Fruit fly (Drosophila melanogaster) whole organism, embryonic: ENCODE data around the gene Hgsnat.

ENCODE experiments used
- CG11504 ChIP-seq: fragments of 200-800 bp; sonication (Bioruptor generic); optimal IDR thresholded peaks from 3 replicates; lab custom pipeline; 2019; ENCODE audit warnings: missing biosample characterization, mild to moderate bottlenecking, missing genetic modification characterization, moderate library complexity
- CG2129 ChIP-seq: fragments of 200-800 bp; sonication (Bioruptor generic); IDR thresholded peaks from 2 replicates; pipeline ENCODE4 v1.3.6; 2022; ENCODE audit warnings: missing biosample characterization, missing genetic modification characterization; ENCODE audit not compliant: partially characterized antibody
- CG3163 ChIP-seq: fragments of 200-800 bp; sonication (Bioruptor generic); optimal IDR thresholded peaks from 3 replicates; lab custom pipeline; 2016; ENCODE audit warnings: missing biosample characterization, missing genetic modification characterization
- CG7928 ChIP-seq: fragments of 200-800 bp; sonication (Bioruptor generic); optimal IDR thresholded peaks from 2 replicates; lab custom pipeline; 2017; ENCODE audit warnings: missing biosample characterization, mild to moderate bottlenecking, missing genetic modification characterization
- D ChIP-seq, 2 experiments: fragments of 200-800 bp in 1 of 2; fragments of >200 bp in 1 of 2; sonication (Bioruptor generic) in 1 of 2; optimal IDR thresholded peaks; 2 replicates in 1 of 2; 3 replicates in 1 of 2; lab custom pipeline; 2017; ENCODE audit warnings: mild to moderate bottlenecking in 1 of 2, missing biosample characterization in 1 of 2, missing genetic modification characterization in 1 of 2, missing genetic modification reagents in 1 of 2
- E2f1 ChIP-seq: fragments of 200-800 bp; sonication (Bioruptor generic); IDR thresholded peaks from 2 replicates; pipeline ENCODE4 v1.3.6; 2022; ENCODE audit warnings: missing biosample characterization, missing genetic modification characterization
- GATAe ChIP-seq: fragments of 200-800 bp; sonication (Bioruptor generic); conservative IDR thresholded peaks from 2 replicates; pipeline ENCODE4 v1.3.6; 2022; ENCODE audit warnings: missing biosample characterization, missing genetic modification characterization
- Mad ChIP-seq: fragments of 200-800 bp; sonication (Bioruptor generic); optimal IDR thresholded peaks from 2 replicates; lab custom pipeline; 2016; ENCODE audit warnings: missing biosample characterization, missing genetic modification characterization
- al ChIP-seq: fragments of 200-800 bp; sonication (Bioruptor generic); IDR thresholded peaks from 2 replicates; pipeline ENCODE4 v1.3.6; 2022; ENCODE audit warnings: missing biosample characterization, missing genetic modification characterization
- fd96Cb ChIP-seq: fragments of 200-800 bp; sonication (Bioruptor generic); optimal IDR thresholded peaks from 2 replicates; lab custom pipeline; 2018; ENCODE audit warnings: missing biosample characterization, mild to moderate bottlenecking, missing genetic modification characterization, moderate library complexity
- mam ChIP-seq: fragments of 200-800 bp; sonication (Bioruptor generic); optimal IDR thresholded peaks from 3 replicates; lab custom pipeline; 2016; ENCODE audit warnings: missing biosample characterization, missing genetic modification characterization

DNA sequence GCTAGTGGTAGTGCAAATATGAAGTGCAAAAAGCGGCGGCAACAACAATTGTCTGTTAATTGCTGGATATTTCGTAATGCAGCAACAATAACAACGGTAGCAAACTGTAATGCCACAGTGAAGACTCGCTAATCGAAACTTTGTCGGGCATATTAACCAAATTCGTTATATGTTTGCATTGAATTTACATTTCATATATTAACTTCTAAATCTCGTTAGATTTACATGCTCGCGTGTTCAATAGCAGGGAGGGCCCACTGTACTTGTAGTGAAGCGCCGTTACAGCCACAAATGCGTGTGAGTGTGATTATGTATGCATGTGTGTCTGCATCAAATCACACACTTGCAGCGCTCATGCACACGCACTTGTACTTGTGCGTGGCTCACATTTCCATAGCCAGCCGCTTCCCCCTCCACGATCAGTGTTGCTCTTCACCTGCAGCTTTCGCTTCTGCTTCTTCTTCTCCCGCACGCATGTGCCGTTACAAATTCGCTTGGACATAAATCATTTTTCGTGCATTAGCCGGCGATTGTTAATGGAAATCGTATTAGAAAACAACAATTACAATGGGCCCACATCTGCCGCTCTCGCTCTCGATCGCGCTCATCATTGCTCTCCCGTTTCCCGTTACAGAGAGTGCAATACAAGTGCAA lies 21.4 kb downstream of the Hgsnat start:
- peak; percentile 95 for TF ChIP-seq E2f1 (GFP tag; lab: Robert Waterston, UW)
- TF ChIP-seq fd96Cb (tag; lab: Kevin White, UChicago), result peak; percentile 97
- TF ChIP-seq Mad, result peak; percentile 95
- peak; percentile 78 for TF ChIP-seq CG3163 (GFP tag; lab: Kevin White, UChicago)
- peak; percentile 47 for TF ChIP-seq GATAe (GFP tag; lab: Robert Waterston, UW)
- TF ChIP-seq CG7928, result peak; percentile 48
- no peak for TF ChIP-seq D (optimal IDR thresholded peaks at IDR 0.05; lab: Kevin White, UChicago)
- peak; percentile 94 for TF ChIP-seq D (GFP tag; optimal IDR thresholded peaks at IDR 0.05; lab: Kevin White, UChicago)
- peak; percentile 75 for TF ChIP-seq al (GFP tag; lab: Robert Waterston, UW)
- peak; percentile 95 for TF ChIP-seq CG11504 (tag; lab: Kevin White, UChicago)
- TF ChIP-seq mam, result peak; percentile 90
- TF ChIP-seq CG2129 (GFP tag; lab: Robert Waterston, UW), result no peak
